Worm (Caenorhabditis elegans): ENCODE data around the gene cyp-33B1.

DNA sequence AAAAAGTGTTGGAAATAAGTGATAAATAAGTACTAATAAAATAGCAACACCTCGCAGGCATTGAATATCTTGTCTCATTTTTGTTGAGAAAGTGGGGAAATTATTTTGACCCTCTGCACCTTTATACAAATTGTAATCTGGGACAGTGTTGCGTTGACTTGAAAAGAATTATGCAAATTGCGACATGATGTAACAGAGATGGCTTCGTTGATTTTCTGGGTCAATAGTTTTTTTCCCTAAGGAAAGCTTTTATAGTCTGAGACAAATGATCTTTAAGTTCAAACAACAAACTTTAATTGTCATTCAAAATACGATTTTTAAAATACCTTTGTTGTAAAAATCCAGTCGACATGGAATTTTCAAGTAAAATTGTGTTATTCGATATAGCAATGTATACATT, 16.4 kb upstream of the cyp-33B1 start, which contains the start of gene bus-1:
- TF ChIP-seq ceh-82 (tag; optimal IDR thresholded peaks at IDR 0.05) (no peak), snpc-4 (tag; optimal IDR thresholded peaks at IDR 0.05) (no peak), elt-2 (tag; optimal IDR thresholded peaks at IDR 0.05) (no peak), nhr-90 (tag; optimal IDR thresholded peaks at IDR 0.05; ENCODE audit: poor library complexity) (no peak), lsy-2 (tag; optimal IDR thresholded peaks at IDR 0.05) (no peak), ztf-4 (tag; optimal IDR thresholded peaks at IDR 0.05) (no peak)
